Worm (Caenorhabditis elegans) whole organism, midembryonic: ENCODE data around the gene F36G9.3.

Experiments used
- flt-1 ChIP-seq: fragments of 200-800 bp; sonication (Bioruptor generic); IDR thresholded peaks from 2 replicates; pipeline ENCODE4 v1.3.6; 2022; ENCODE audit warnings: missing genetic modification characterization, missing compliant biosample characterization
- ref-1 ChIP-seq: fragments of 200-800 bp; sonication (Bioruptor generic); conservative IDR thresholded peaks from 2 replicates; pipeline ENCODE4 v1.3.6; 2022; ENCODE audit warnings: missing genetic modification reagents, missing genetic modification characterization, missing compliant biosample characterization
- ztf-29 ChIP-seq: fragments of 200-800 bp; sonication (Bioruptor generic); IDR thresholded peaks from 2 replicates; pipeline ENCODE4 v1.3.6; 2022; ENCODE audit warnings: missing genetic modification reagents, missing genetic modification characterization, missing compliant biosample characterization

ce11 chrV:15940254-15940653, 16.9 kb upstream of the F36G9.3 start, which contains the start of gene srw-55:
- no peak for TF ChIP-seq flt-1
- TF ChIP-seq ref-1 (GFP tag; lab: Robert Waterston, UW): no peak
- no peak for TF ChIP-seq ztf-29 (GFP tag; lab: Robert Waterston, UW)
